Worm (Caenorhabditis elegans): ENCODE measurements around the gene R09H10.3.

DNA sequence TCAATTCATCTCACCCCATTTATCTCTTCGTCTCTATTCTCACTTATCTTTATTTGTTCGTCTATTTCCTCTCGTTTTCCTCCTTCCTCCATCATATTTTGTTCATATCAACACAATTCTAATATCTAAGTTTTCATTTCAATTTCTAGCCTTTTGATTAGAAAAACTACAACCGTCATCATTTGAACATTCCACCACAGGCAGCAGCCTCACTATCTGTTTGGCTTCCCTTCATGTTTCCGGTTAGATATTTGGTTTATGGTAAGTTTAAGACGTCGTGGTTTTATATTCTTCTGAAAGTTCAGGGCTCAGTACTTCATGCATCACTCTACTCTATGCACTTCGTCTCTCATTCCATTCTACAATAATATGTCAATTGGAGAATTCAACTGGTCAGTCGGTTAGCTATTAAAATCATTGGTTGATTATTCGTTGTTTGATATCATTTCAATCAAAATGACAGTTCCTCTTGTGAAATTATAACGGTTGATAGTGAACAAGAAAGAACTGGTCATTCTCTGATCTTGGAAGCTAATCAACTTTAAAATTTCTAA lies 50.0 kb downstream of the R09H10.3 start, which contains the start of gene K08C7.1:
- TF ChIP-seq dmd-4 (tag; optimal IDR thresholded peaks at IDR 0.05; ENCODE audit: borderline replicate concordance) (no peak), nhr-11 (tag; optimal IDR thresholded peaks at IDR 0.05) (no peak), nhr-232 (tag; optimal IDR thresholded peaks at IDR 0.05) (no peak), ref-2 (tag; optimal IDR thresholded peaks at IDR 0.05) (no peak), hlh-13 (GFP tag; optimal IDR thresholded peaks at IDR 0.05) (no peak), pha-4 (tag; optimal IDR thresholded peaks at IDR 0.05) (no peak), ceh-34 (tag; optimal IDR thresholded peaks at IDR 0.05) (no peak), pax-1 (tag; optimal IDR thresholded peaks at IDR 0.05) (no peak), F13H6.1 (tag; optimal IDR thresholded peaks at IDR 0.05) (no peak), elt-4 (tag; optimal IDR thresholded peaks at IDR 0.05) (no peak), Y22D7AL.16 (tag; optimal IDR thresholded peaks at IDR 0.05) (no peak), tbx-7 (tag; optimal IDR thresholded peaks at IDR 0.05) (no peak)

All from whole organism, late embryonic.